Fruit fly (Drosophila melanogaster): ENCODE measurements around the gene pum.

pum gene

DNA sequence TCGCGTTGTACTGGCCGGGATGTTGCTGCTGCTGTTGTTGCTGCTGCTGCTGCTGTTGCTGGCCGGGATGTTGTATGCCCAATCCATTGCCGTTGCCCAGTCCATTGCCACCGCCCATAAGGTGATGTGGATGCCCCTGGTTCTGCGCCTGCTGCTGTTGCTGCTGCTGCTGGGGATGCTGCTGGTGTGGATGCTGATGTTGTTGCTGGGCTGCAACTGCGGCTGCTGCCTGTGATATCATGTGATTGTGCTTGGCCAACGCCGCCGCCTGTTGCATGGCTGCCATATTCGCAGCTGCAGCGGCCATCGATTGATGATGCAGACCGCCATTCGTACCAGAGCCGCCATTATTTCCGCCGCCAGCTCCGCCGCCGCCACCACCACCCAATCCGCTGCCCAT, 5.1 kb downstream of the pum start:
- TF ChIP-seq CG8924 (tag; optimal IDR thresholded peaks at IDR 0.05): no peak
- TF ChIP-seq CG3407 (GFP tag; optimal IDR thresholded peaks at IDR 0.05): no peak
- no peak for TF ChIP-seq fd96Cb (tag; optimal IDR thresholded peaks at IDR 0.05)
- TF ChIP-seq ftz-f1 (GFP tag; optimal IDR thresholded peaks at IDR 0.05): no peak
- no peak for TF ChIP-seq CG8765 (GFP tag; IDR thresholded peaks at IDR 0.05)
- TF ChIP-seq CG17612 (GFP tag; IDR thresholded peaks at IDR 0.05): 0 out of 2 replicates have a peak, but pooled peaks have one; percentile 23
- no peak for TF ChIP-seq CG7271 (tag; optimal IDR thresholded peaks at IDR 0.05)
- TF ChIP-seq CG30431 (GFP tag; optimal IDR thresholded peaks at IDR 0.05): no peak
- TF ChIP-seq CG11456 (GFP tag; IDR thresholded peaks at IDR 0.05): 0 out of 3 replicates have a peak, but pooled peaks have one; percentile 45
- TF ChIP-seq CG3281 (GFP tag; optimal IDR thresholded peaks at IDR 0.05): no peak
- no peak for TF ChIP-seq CG18011 (GFP tag; optimal IDR thresholded peaks at IDR 0.05)
- no peak for TF ChIP-seq CG30020 (tag; optimal IDR thresholded peaks at IDR 0.05)
- TF ChIP-seq z (GFP tag; IDR thresholded peaks at IDR 0.05): no peak
- no peak for TF ChIP-seq slbo (GFP tag; IDR thresholded peaks at IDR 0.05)
- no peak for TF ChIP-seq CG2678 (tag; optimal IDR thresholded peaks at IDR 0.05)
- TF ChIP-seq zf30C (GFP tag; optimal IDR thresholded peaks at IDR 0.05): no peak
- peak; percentile 57 for TF ChIP-seq Med (GFP tag)
- TF ChIP-seq Aef1 (GFP tag; IDR thresholded peaks at IDR 0.05): no peak
- TF ChIP-seq CG8478 (optimal IDR thresholded peaks at IDR 0.05): peak; percentile 48
- TF ChIP-seq CG16779 (GFP tag; IDR thresholded peaks at IDR 0.05): no peak
- TF ChIP-seq Dfd (GFP tag; optimal IDR thresholded peaks at IDR 0.05): peak in 1 of 2 experiments; percentile 68
- TF ChIP-seq CG9797 (GFP tag; optimal IDR thresholded peaks at IDR 0.05): no peak
- no peak for TF ChIP-seq Stat92E (GFP tag; optimal IDR thresholded peaks at IDR 0.05)

- TF ChIP-seq ham (GFP tag; IDR thresholded peaks at IDR 0.05) (no peak), Nf-YB (GFP tag; optimal IDR thresholded peaks at IDR 0.05) (peak; percentile 2), D19B (GFP tag; optimal IDR thresholded peaks at IDR 0.05) (peak; percentile 89), zen (tag; optimal IDR thresholded peaks at IDR 0.05) (no peak), grau (tag; optimal IDR thresholded peaks at IDR 0.05) (peak; percentile 4), CG7839 (tag; optimal IDR thresholded peaks at IDR 0.05) (peak; percentile 19), sna (GFP tag; IDR thresholded peaks at IDR 0.05; ENCODE audit: partially characterized antibody) (no peak), Ptx1 (GFP tag; IDR thresholded peaks at IDR 0.05) (no peak), CG6689 (GFP tag; IDR thresholded peaks at IDR 0.05) (0 out of 2 replicates have a peak, but pooled peaks have one; percentile 36), gsb-n (tag; optimal IDR thresholded peaks at IDR 0.05) (peak; percentile 0), CG6813 (GFP tag; optimal IDR thresholded peaks at IDR 0.05) (peak; percentile 20), CG10147 (GFP tag; optimal IDR thresholded peaks at IDR 0.05) (no peak), CG4328 (GFP tag; optimal IDR thresholded peaks at IDR 0.05) (no peak), slbo (GFP tag; IDR thresholded peaks at IDR 0.05) (peak; percentile 10; the same call in 1 of the 2 replicates), chif (GFP tag; optimal IDR thresholded peaks at IDR 0.05) (peak; percentile 24 to 27), D (optimal IDR thresholded peaks at IDR 0.05) (no peak), D (GFP tag; optimal IDR thresholded peaks at IDR 0.05) (no peak), MTF-1 (GFP tag; optimal IDR thresholded peaks at IDR 0.05; ENCODE audit: borderline replicate concordance) (no peak), Max (GFP tag; optimal IDR thresholded peaks at IDR 0.05) (no peak), CG18599 (GFP tag; optimal IDR thresholded peaks at IDR 0.05) (peak; percentile 7), grn (GFP tag; optimal IDR thresholded peaks at IDR 0.05) (no peak), CG18476 (GFP tag; optimal IDR thresholded peaks at IDR 0.05) (no peak), CG42726 (GFP tag; IDR thresholded peaks at IDR 0.05; ENCODE audit: partially characterized antibody) (no peak), lab (GFP tag; optimal IDR thresholded peaks at IDR 0.05) (peak; percentile 41), Dfd (GFP tag; optimal IDR thresholded peaks at IDR 0.05) (no peak), CG17361 (GFP tag; IDR thresholded peaks at IDR 0.05) (0 out of 3 replicates have a peak, but pooled peaks have one; percentile 10), wor (GFP tag; IDR thresholded peaks at IDR 0.05) (no peak), az2 (GFP tag; optimal IDR thresholded peaks at IDR 0.05) (peak; percentile 25), bcd (GFP tag; optimal IDR thresholded peaks at IDR 0.05) (peak; percentile 6)
Observed at dm6 chr3R:9229996-9230601, 7.4 kb downstream of the pum start.
